Worm (Caenorhabditis elegans) whole organism, L1 larva: Measurements from ENCODE around the gene nas-6.

ENCODE experiments used
- C04F5.9 ChIP-seq: sonication (generic microtip); optimal IDR thresholded peaks from 2 replicates; lab custom pipeline; 2016; ENCODE audit warnings: missing genetic modification characterization, missing compliant biosample characterization
- C34B4.2 ChIP-seq: sonication (generic microtip); optimal IDR thresholded peaks from 2 replicates; lab custom pipeline; 2017; ENCODE audit warnings: mild to moderate bottlenecking, missing genetic modification characterization, missing compliant biosample characterization
- aha-1 ChIP-seq: fragments of 150-350 bp; optimal IDR thresholded peaks from 2 replicates; lab custom pipeline; 2014; ENCODE audit warnings: missing biosample characterization, missing genetic modification characterization
- ces-1 ChIP-seq: fragments of 150-350 bp; optimal IDR thresholded peaks from 2 replicates; lab custom pipeline; 2014; ENCODE audit warnings: missing biosample characterization, missing genetic modification reagents, missing genetic modification characterization
- efl-3 ChIP-seq: fragments of 200-800 bp; sonication (Bioruptor generic); optimal IDR thresholded peaks from 2 replicates; lab custom pipeline; 2018; ENCODE audit warnings: mild to moderate bottlenecking, missing genetic modification characterization, missing compliant biosample characterization
- elt-2 ChIP-seq: sonication (generic microtip); optimal IDR thresholded peaks from 2 replicates; lab custom pipeline; 2016; ENCODE audit warnings: missing genetic modification characterization, mild to moderate bottlenecking, inconsistent platforms, missing compliant biosample characterization, missing genetic modification reagents
- elt-3 ChIP-seq, 6 experiments: fragments of 150-350 bp in 1 of 6; sonication (generic microtip); optimal IDR thresholded peaks; 2 replicates each; lab custom pipeline; 2017 to 2018; ENCODE audit warnings: missing biosample characterization in 6 of 6, missing genetic modification characterization in 6 of 6, inconsistent platforms in 1 of 6
- fkh-8 ChIP-seq: sonication (generic microtip); optimal IDR thresholded peaks from 2 replicates; lab custom pipeline; 2016; ENCODE audit warnings: mild to moderate bottlenecking, missing genetic modification characterization, missing compliant biosample characterization
- hlh-17 ChIP-seq: fragments of 200-800 bp; sonication (Bioruptor generic); optimal IDR thresholded peaks from 2 replicates; lab custom pipeline; 2018; ENCODE audit warnings: missing genetic modification characterization, mild to moderate bottlenecking, missing compliant biosample characterization, moderate library complexity, borderline replicate concordance
- hpl-2 ChIP-seq: fragments of 150-350 bp; optimal IDR thresholded peaks from 2 replicates; lab custom pipeline; 2014; ENCODE audit warnings: missing biosample characterization, missing genetic modification reagents, missing genetic modification characterization
- lin-35 ChIP-seq, 2 experiments: fragments of 150-350 bp; optimal IDR thresholded peaks; 2 replicates each; lab custom pipeline; 2014; ENCODE audit warnings: missing biosample characterization in 2 of 2, missing genetic modification characterization in 2 of 2, missing genetic modification reagents in 2 of 2
- lin-39 ChIP-seq: fragments of 150-350 bp; optimal IDR thresholded peaks from 2 replicates; lab custom pipeline; 2014; ENCODE audit warnings: missing biosample characterization, missing genetic modification reagents, missing genetic modification characterization
- lir-3 ChIP-seq: sonication (generic microtip); optimal IDR thresholded peaks from 2 replicates; lab custom pipeline; 2016; ENCODE audit warnings: mild to moderate bottlenecking, missing genetic modification characterization, moderate library complexity, missing compliant biosample characterization; ENCODE audit not compliant: poor library complexity
- mab-9 ChIP-seq: fragments of 200-800 bp; sonication (Bioruptor generic); IDR thresholded peaks from 2 replicates; pipeline ENCODE4 v1.3.6; 2022; ENCODE audit warnings: missing genetic modification reagents, missing genetic modification characterization, missing compliant biosample characterization
- nhr-11 ChIP-seq: fragments of 150-350 bp; optimal IDR thresholded peaks from 2 replicates; lab custom pipeline; 2014; ENCODE audit warnings: missing biosample characterization, missing genetic modification characterization
- nhr-20 ChIP-seq: sonication (generic microtip); optimal IDR thresholded peaks from 2 replicates; lab custom pipeline; 2016; ENCODE audit warnings: mild to moderate bottlenecking, missing genetic modification characterization, missing compliant biosample characterization
- nhr-237 ChIP-seq: fragments of 150-350 bp; optimal IDR thresholded peaks from 2 replicates; lab custom pipeline; 2014; ENCODE audit warnings: missing biosample characterization, missing genetic modification characterization
- nhr-47 ChIP-seq: sonication (generic microtip); optimal IDR thresholded peaks from 2 replicates; lab custom pipeline; 2016; ENCODE audit warnings: mild to moderate bottlenecking, missing genetic modification characterization, moderate library complexity, missing compliant biosample characterization
- nhr-85 ChIP-seq: sonication (generic microtip); peaks from one replicate; lab custom pipeline; 2016; ENCODE audit warnings: missing genetic modification characterization, inconsistent platforms, missing compliant biosample characterization
- pqm-1 ChIP-seq: sonication (generic microtip); optimal IDR thresholded peaks from 3 replicates; lab custom pipeline; 2017; ENCODE audit warnings: missing biosample characterization, missing genetic modification characterization
- sptf-1 ChIP-seq: fragments of 150-350 bp; optimal IDR thresholded peaks from 2 replicates; lab custom pipeline; 2014; ENCODE audit warnings: missing biosample characterization, missing genetic modification characterization
- tbx-2 ChIP-seq: sonication (generic microtip); optimal IDR thresholded peaks from 2 replicates; lab custom pipeline; 2016; ENCODE audit warnings: missing genetic modification characterization, missing compliant biosample characterization
- unc-30 ChIP-seq: sonication (generic microtip); optimal IDR thresholded peaks from 2 replicates; lab custom pipeline; 2017; ENCODE audit warnings: missing biosample characterization, missing genetic modification characterization
- vab-15 ChIP-seq: sonication (generic microtip); optimal IDR thresholded peaks from 2 replicates; lab custom pipeline; 2017; ENCODE audit warnings: missing genotype, mild to moderate bottlenecking, missing genetic modification characterization, missing compliant biosample characterization
- zag-1 ChIP-seq: fragments of 150-350 bp; optimal IDR thresholded peaks from 2 replicates; lab custom pipeline; 2014; ENCODE audit warnings: missing biosample characterization, missing genetic modification characterization
- ztf-11 ChIP-seq, 2 experiments: sonication (generic microtip); optimal IDR thresholded peaks; 2 replicates each; lab custom pipeline; 2016 to 2017; ENCODE audit warnings: missing genetic modification characterization in 2 of 2, missing biosample characterization in 1 of 2, missing compliant biosample characterization in 1 of 2
- ztf-4 ChIP-seq: fragments of 150-350 bp; optimal IDR thresholded peaks from 2 replicates; lab custom pipeline; 2014; ENCODE audit warnings: missing biosample characterization, missing genetic modification characterization

Gene nas-6

ce11 chrIV:17441260-17441659 is 49.3 kb downstream of the nas-6 start (continued):
- TF ChIP-seq unc-30 (tag; lab: Kevin White, UChicago) = no peak
- TF ChIP-seq C04F5.9 (tag; lab: Kevin White, UChicago) = no peak
- TF ChIP-seq ztf-4 = no peak
- no peak for TF ChIP-seq aha-1
- no peak for TF ChIP-seq efl-3
- no peak for TF ChIP-seq lin-39
- no peak for TF ChIP-seq nhr-47
- TF ChIP-seq mab-9 (GFP tag; lab: Robert Waterston, UW) = no peak
- TF ChIP-seq pqm-1 (tag; lab: Kevin White, UChicago) = no peak
- no peak for TF ChIP-seq vab-15 (tag; lab: Kevin White, UChicago)
- TF ChIP-seq ces-1 (GFP tag; lab: Kevin White, UChicago) = no peak
- TF ChIP-seq nhr-11 (tag; lab: Kevin White, UChicago) = no peak
- TF ChIP-seq hpl-2 (GFP tag; lab: Kevin White, UChicago) = no peak
- peak; percentile 67 for TF ChIP-seq nhr-20 (tag; lab: Kevin White, UChicago)
- TF ChIP-seq C34B4.2 = no peak
- TF ChIP-seq nhr-237 = no peak
- no peak for TF ChIP-seq hlh-17
- no peak for TF ChIP-seq ztf-11 (tag; optimal IDR thresholded peaks at IDR 0.05; lab: Kevin White, UChicago)
- no peak for TF ChIP-seq lir-3 (tag; lab: Kevin White, UChicago)
- TF ChIP-seq, all 84 proteins: peak for 8

- TF ChIP-seq elt-2 (tag; lab: Kevin White, UChicago) (peak; percentile 63), zag-1 (tag; lab: Kevin White, UChicago) (no peak), nhr-85 (tag; lab: Kevin White, UChicago) (peak; percentile 32)
Measured at ce11 chrIV:17440417-17440816, 50.2 kb downstream of the nas-6 start, which contains the start of gene F08A7.1. F08A7.1 (plus strand) TSS chrIV:17440607.

- TF ChIP-seq efl-3 (no peak), fkh-8 (no peak), sptf-1 (no peak), tbx-2 (tag; lab: Kevin White, UChicago) (no peak), zag-1 (tag; lab: Kevin White, UChicago) (no peak)
Measured at ce11 chrIV:17440001-17440400, 50.6 kb downstream of the nas-6 start, which contains the start of gene C06A12.19. C06A12.19 (minus strand) TSS chrIV:17440101.

DNA sequence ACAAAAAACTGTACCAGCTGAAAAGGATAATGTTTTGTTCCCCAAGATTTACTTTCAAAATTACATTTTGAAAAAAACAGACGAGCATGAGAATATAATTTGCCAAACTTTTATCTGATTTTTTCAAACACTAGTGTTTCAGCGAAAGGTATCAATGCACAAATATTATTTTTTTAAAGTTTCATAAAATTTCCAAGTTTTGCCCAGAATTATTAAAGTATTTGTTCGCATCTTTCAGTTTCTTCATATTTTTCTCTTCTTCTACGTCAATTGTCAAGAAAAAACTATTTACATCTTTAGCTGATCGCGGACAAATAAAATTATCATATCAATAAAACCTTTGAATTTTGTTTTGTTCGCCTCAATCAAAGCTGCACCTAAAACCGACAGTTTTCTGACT is 53.5 kb downstream of the nas-6 start, which contains the start of gene C06A12.8:
TSS of gene C06A12.8 (plus strand) at position 301 of the 400 bp plus-strand sequence.
- TF ChIP-seq elt-3 (tag; optimal IDR thresholded peaks at IDR 0.05; lab: Kevin White, UChicago) (no peak), unc-30 (tag; lab: Kevin White, UChicago) (no peak), nhr-20 (tag; lab: Kevin White, UChicago) (no peak), lin-35 (GFP tag; optimal IDR thresholded peaks at IDR 0.05; lab: Kevin White, UChicago) (no peak)
